Fruit fly (Drosophila melanogaster): Measurements from ENCODE around the gene Ibf2.

Ibf2 gene

dm6 chr3R:9260421-9260973, 2.2 kb upstream of the Ibf2 start, which contains the start of gene ATP6AP2 (continued):
- TF ChIP-seq mirr (GFP tag; optimal IDR thresholded peaks at IDR 0.05) (peak; percentile 25), Hr3 (GFP tag; optimal IDR thresholded peaks at IDR 0.05) (peak; percentile 52), CG10654 (GFP tag; optimal IDR thresholded peaks at IDR 0.05) (peak; percentile 13), nerfin-2 (GFP tag; IDR thresholded peaks at IDR 0.05; ENCODE audit: partially characterized antibody) (peak; percentile 63), ranshi (GFP tag; IDR thresholded peaks at IDR 0.05) (no peak), CG11723 (GFP tag; optimal IDR thresholded peaks at IDR 0.05) (no peak), BEAF-32 (GFP tag; optimal IDR thresholded peaks at IDR 0.05) (peak; percentile 83), Rfx (GFP tag; IDR thresholded peaks at IDR 0.05) (peak; percentile 84), CG18619 (GFP tag; optimal IDR thresholded peaks at IDR 0.05) (no peak), bab2 (GFP tag; optimal IDR thresholded peaks at IDR 0.05) (no peak), Sin3A (optimal IDR thresholded peaks at IDR 0.05) (no peak), CG17829 (tag; optimal IDR thresholded peaks at IDR 0.05) (peak; percentile 76), CG11504 (tag; optimal IDR thresholded peaks at IDR 0.05) (no peak), hkb (optimal IDR thresholded peaks at IDR 0.05) (no peak), hkb (GFP tag; IDR thresholded peaks at IDR 0.05) (0 out of 2 replicates have a peak, but pooled peaks have one; percentile 35), Sox102F (GFP tag; optimal IDR thresholded peaks at IDR 0.05) (no peak), BtbVII (GFP tag; optimal IDR thresholded peaks at IDR 0.05) (no peak), CG15514 (GFP tag; optimal IDR thresholded peaks at IDR 0.05) (peak; percentile 59), CG14050 (GFP tag; IDR thresholded peaks at IDR 0.05) (no peak), CTCF (GFP tag; optimal IDR thresholded peaks at IDR 0.05) (no peak), CG7839 (tag; optimal IDR thresholded peaks at IDR 0.05) (no peak), sr (GFP tag; IDR thresholded peaks at IDR 0.05) (no peak), gcm2 (GFP tag; optimal IDR thresholded peaks at IDR 0.05) (peak; percentile 12), Max (GFP tag; optimal IDR thresholded peaks at IDR 0.05) (peak; percentile 47), CG4328 (GFP tag; optimal IDR thresholded peaks at IDR 0.05) (peak; percentile 47), CG6765 (GFP tag; optimal IDR thresholded peaks at IDR 0.05) (peak; percentile 60), CG13123 (GFP tag; optimal IDR thresholded peaks at IDR 0.05) (peak; percentile 16), pb (GFP tag; optimal IDR thresholded peaks at IDR 0.05) (no peak), Six4 (GFP tag; optimal IDR thresholded peaks at IDR 0.05) (no peak), ato (GFP tag; IDR thresholded peaks at IDR 0.05; ENCODE audit: partially characterized antibody) (peak; percentile 39; the same call in 1 of the 2 replicates), CG6175 (GFP tag; IDR thresholded peaks at IDR 0.05) (no peak), Dref (GFP tag; IDR thresholded peaks at IDR 0.05) (peak; percentile 96), CG1603 (tag; optimal IDR thresholded peaks at IDR 0.05) (peak; percentile 49), Stat92E (GFP tag; optimal IDR thresholded peaks at IDR 0.05) (peak in 1 of 3 experiments; percentile 55), D19B (GFP tag; optimal IDR thresholded peaks at IDR 0.05) (no peak), CG9876 (GFP tag; optimal IDR thresholded peaks at IDR 0.05) (no peak), luna (GFP tag; optimal IDR thresholded peaks at IDR 0.05) (no peak), Atf6 (GFP tag; IDR thresholded peaks at IDR 0.05) (peak; percentile 62; the same call in 1 of the 2 replicates), bbx (GFP tag; IDR thresholded peaks at IDR 0.05; ENCODE audit: partially characterized antibody) (peak; percentile 88), lmd (GFP tag; IDR thresholded peaks at IDR 0.05) (peak; percentile 21; the same call in 1 of the 2 replicates), twi (tag; optimal IDR thresholded peaks at IDR 0.05) (peak; percentile 46), CG12219 (GFP tag; optimal IDR thresholded peaks at IDR 0.05) (no peak), inv (GFP tag; IDR thresholded peaks at IDR 0.05; ENCODE audit: partially characterized antibody) (peak; percentile 71), kni (GFP tag; optimal IDR thresholded peaks at IDR 0.05) (peak; percentile 14), az2 (GFP tag; optimal IDR thresholded peaks at IDR 0.05) (peak; percentile 41), CG11247 (GFP tag; IDR thresholded peaks at IDR 0.05) (peak; percentile 67), Pdp1 (GFP tag; optimal IDR thresholded peaks at IDR 0.05) (peak in 1 of 2 experiments; percentile 33), so (GFP tag; IDR thresholded peaks at IDR 0.05) (no peak), cad (GFP tag; optimal IDR thresholded peaks at IDR 0.05) (no peak), CG6813 (GFP tag; optimal IDR thresholded peaks at IDR 0.05) (no peak), jing (GFP tag; optimal IDR thresholded peaks at IDR 0.05) (no peak)

All from whole organism, embryonic.